Fruit fly (Drosophila melanogaster) whole organism, embryonic: ENCODE results near the gene sle.

Experiments
- Abd-B ChIP-seq: fragments of 200-800 bp; sonication (Bioruptor generic); optimal IDR thresholded peaks from 2 replicates; lab custom pipeline; 2018; ENCODE audit warnings: missing biosample characterization, mild to moderate bottlenecking, missing genetic modification characterization, moderate library complexity
- CG1024 ChIP-seq: fragments of 200-800 bp; sonication (Bioruptor generic); IDR thresholded peaks from 2 replicates; pipeline ENCODE4 v1.3.6; 2022; ENCODE audit warnings: missing biosample characterization, missing genetic modification characterization
- CG11085 ChIP-seq: fragments of 200-800 bp; sonication (Bioruptor generic); IDR thresholded peaks from 2 replicates; pipeline ENCODE4 v1.3.6; 2022; ENCODE audit warnings: missing biosample characterization, missing genetic modification characterization
- CG11093 ChIP-seq: fragments of 200-800 bp; sonication (Bioruptor generic); IDR thresholded peaks from 3 replicates; pipeline ENCODE4 v1.3.6; 2022; ENCODE audit warnings: missing biosample characterization, missing genetic modification characterization
- CG11504 ChIP-seq: fragments of 200-800 bp; sonication (Bioruptor generic); optimal IDR thresholded peaks from 3 replicates; lab custom pipeline; 2019; ENCODE audit warnings: missing biosample characterization, mild to moderate bottlenecking, missing genetic modification characterization, moderate library complexity
- CG12391 ChIP-seq: fragments of 200-800 bp; sonication (Bioruptor generic); optimal IDR thresholded peaks from 3 replicates; lab custom pipeline; 2018; ENCODE audit warnings: missing biosample characterization, mild to moderate bottlenecking, missing genetic modification characterization, moderate library complexity
- CG14441 ChIP-seq: fragments of 200-800 bp; sonication (Bioruptor generic); IDR thresholded peaks from 2 replicates; pipeline ENCODE4 v1.3.6; 2022; ENCODE audit warnings: missing biosample characterization, missing genetic modification characterization
- CG16779 ChIP-seq: fragments of 200-800 bp; sonication (Bioruptor generic); IDR thresholded peaks from 2 replicates; pipeline ENCODE4 v1.3.6; 2022; ENCODE audit warnings: missing biosample characterization, missing genetic modification characterization
- CG17328 ChIP-seq: fragments of 200-800 bp; sonication (Bioruptor generic); IDR thresholded peaks from 2 replicates; pipeline ENCODE4 v1.3.6; 2022; ENCODE audit warnings: missing biosample characterization, missing genetic modification characterization
- CG17359 ChIP-seq: fragments of 200-800 bp; sonication (Bioruptor generic); optimal IDR thresholded peaks from 3 replicates; lab custom pipeline; 2018; ENCODE audit warnings: missing biosample characterization, mild to moderate bottlenecking, missing genetic modification characterization, moderate library complexity
- CG18262 ChIP-seq: fragments of 200-800 bp; optimal IDR thresholded peaks from 3 replicates; lab custom pipeline; 2019; ENCODE audit warnings: missing biosample characterization, mild to moderate bottlenecking, missing genetic modification characterization, moderate library complexity
- CG2712 ChIP-seq: fragments of 200-800 bp; optimal IDR thresholded peaks from 3 replicates; lab custom pipeline; 2019; ENCODE audit warnings: missing biosample characterization, mild to moderate bottlenecking, missing genetic modification characterization, moderate library complexity
- CG31224 ChIP-seq: fragments of 200-800 bp; sonication (Bioruptor generic); IDR thresholded peaks from 2 replicates; pipeline ENCODE4 v1.3.6; 2022; ENCODE audit warnings: missing biosample characterization, missing genetic modification characterization
- CG32767 ChIP-seq: fragments of 200-800 bp; sonication (Bioruptor generic); IDR thresholded peaks from 2 replicates; pipeline ENCODE4 v1.3.6; 2022; ENCODE audit warnings: missing biosample characterization, missing genetic modification characterization
- CG33213 ChIP-seq: fragments of 200-800 bp; sonication (Bioruptor generic); optimal IDR thresholded peaks from 3 replicates; lab custom pipeline; 2016; ENCODE audit warnings: missing biosample characterization, missing genetic modification characterization
- CG3838 ChIP-seq: fragments of 200-800 bp; sonication (Bioruptor generic); optimal IDR thresholded peaks from 3 replicates; lab custom pipeline; 2016; ENCODE audit warnings: missing biosample characterization, missing genetic modification characterization
- CG6791 ChIP-seq: fragments of 200-800 bp; sonication (Bioruptor generic); IDR thresholded peaks from 3 replicates; pipeline ENCODE4 v1.3.6; 2022; ENCODE audit warnings: missing biosample characterization, missing genetic modification characterization; ENCODE audit not compliant: partially characterized antibody
- CG7839 ChIP-seq: fragments of 200-800 bp; sonication (Bioruptor generic); optimal IDR thresholded peaks from 3 replicates; lab custom pipeline; 2018; ENCODE audit warnings: missing biosample characterization, mild to moderate bottlenecking, missing genetic modification characterization, moderate library complexity
- CG8388 ChIP-seq: fragments of 200-800 bp; sonication (Bioruptor generic); optimal IDR thresholded peaks from 2 replicates; lab custom pipeline; 2019; ENCODE audit warnings: missing biosample characterization, mild to moderate bottlenecking, missing genetic modification characterization, moderate library complexity
- CG9797 ChIP-seq: fragments of 200-800 bp; sonication (Bioruptor generic); optimal IDR thresholded peaks from 3 replicates; lab custom pipeline; 2018; ENCODE audit warnings: missing biosample characterization, mild to moderate bottlenecking, missing genetic modification characterization
- Dbx ChIP-seq: fragments of 200-800 bp; sonication (Bioruptor generic); IDR thresholded peaks from 3 replicates; pipeline ENCODE4 v1.3.6; 2022; ENCODE audit warnings: missing biosample characterization, missing genetic modification characterization
- Doc2 ChIP-seq: fragments of 200-800 bp; sonication (Bioruptor generic); IDR thresholded peaks from 2 replicates; pipeline ENCODE4 v1.3.6; 2022; ENCODE audit warnings: missing biosample characterization, missing genetic modification characterization
- Dref ChIP-seq: fragments of 200-800 bp; sonication (Bioruptor generic); IDR thresholded peaks from 2 replicates; pipeline ENCODE4 v1.3.6; 2022; ENCODE audit warnings: missing biosample characterization, missing genetic modification characterization
- Fer1 ChIP-seq: fragments of 200-800 bp; sonication (Bioruptor generic); optimal IDR thresholded peaks from 2 replicates; lab custom pipeline; 2017; ENCODE audit warnings: missing biosample characterization, mild to moderate bottlenecking, missing genetic modification characterization
- HmgZ ChIP-seq: fragments of 200-800 bp; sonication (Bioruptor generic); optimal IDR thresholded peaks from 2 replicates; lab custom pipeline; 2018; ENCODE audit warnings: missing biosample characterization, mild to moderate bottlenecking, missing genetic modification characterization
- Hr78 ChIP-seq, 2 experiments: fragments of 200-800 bp in 1 of 2; fragments of >200 bp in 1 of 2; sonication (Bioruptor generic) in 1 of 2; optimal IDR thresholded peaks; 2 replicates each; lab custom pipeline; 2017 to 2019; ENCODE audit warnings: missing biosample characterization in 2 of 2, missing genetic modification characterization in 2 of 2, mild to moderate bottlenecking in 1 of 2, moderate library complexity in 1 of 2
- Jarid2 ChIP-seq: fragments of 200-800 bp; sonication (Bioruptor generic); optimal IDR thresholded peaks from 3 replicates; lab custom pipeline; 2017; ENCODE audit warnings: mild to moderate bottlenecking, missing biosample characterization, missing genetic modification reagents, missing genetic modification characterization
- Mes4 ChIP-seq: fragments of 200-800 bp; sonication (Bioruptor generic); optimal IDR thresholded peaks from 2 replicates; lab custom pipeline; 2016; ENCODE audit warnings: missing biosample characterization, missing genetic modification characterization
- Nf-YC ChIP-seq: fragments of 200-800 bp; optimal IDR thresholded peaks from 3 replicates; lab custom pipeline; 2019; ENCODE audit warnings: missing biosample characterization, mild to moderate bottlenecking, missing genetic modification characterization, moderate library complexity
- Poxn ChIP-seq: fragments of 200-800 bp; sonication (Bioruptor generic); IDR thresholded peaks from 2 replicates; pipeline ENCODE4 v1.3.6; 2022; ENCODE audit warnings: missing biosample characterization, missing genetic modification characterization
- Sox102F ChIP-seq: fragments of 200-800 bp; sonication (Bioruptor generic); optimal IDR thresholded peaks from 2 replicates; lab custom pipeline; 2018; ENCODE audit warnings: missing biosample characterization, mild to moderate bottlenecking, missing genetic modification characterization, moderate library complexity
- Sry-β ChIP-seq: fragments of 200-800 bp; sonication (Bioruptor generic); optimal IDR thresholded peaks from 2 replicates; lab custom pipeline; 2018; ENCODE audit warnings: missing biosample characterization, mild to moderate bottlenecking, missing genetic modification characterization, moderate library complexity
- dpn ChIP-seq, 2 experiments: fragments of 200-800 bp; sonication (Bioruptor generic); optimal IDR thresholded peaks; 3 replicates each; lab custom pipeline; 2016; ENCODE audit warnings: missing biosample characterization in 2 of 2, missing genetic modification characterization in 2 of 2
- eve ChIP-seq, 2 experiments: fragments of >200 bp; optimal IDR thresholded peaks; 2 replicates each; lab custom pipeline; 2017; ENCODE audit warnings: missing biosample characterization in 2 of 2, missing genetic modification characterization in 2 of 2
- exex ChIP-seq: fragments of 200-800 bp; sonication (Bioruptor generic); optimal IDR thresholded peaks from 4 replicates; lab custom pipeline; 2018; ENCODE audit warnings: missing biosample characterization, mild to moderate bottlenecking, missing genetic modification characterization, moderate library complexity
- fd3F ChIP-seq: fragments of 200-800 bp; sonication (Bioruptor generic); optimal IDR thresholded peaks from 2 replicates; lab custom pipeline; 2018; ENCODE audit warnings: missing biosample characterization, mild to moderate bottlenecking, missing genetic modification characterization, moderate library complexity
- fru ChIP-seq: fragments of >200 bp; optimal IDR thresholded peaks from 2 replicates; lab custom pipeline; 2017
- jumu ChIP-seq: fragments of 200-800 bp; sonication (Bioruptor generic); optimal IDR thresholded peaks from 3 replicates; lab custom pipeline; 2016; ENCODE audit warnings: missing biosample characterization, missing genetic modification characterization
- nerfin-2 ChIP-seq: fragments of 200-800 bp; sonication (Bioruptor generic); IDR thresholded peaks from 2 replicates; pipeline ENCODE4 v1.3.6; 2022; ENCODE audit warnings: missing biosample characterization, missing genetic modification characterization; ENCODE audit not compliant: partially characterized antibody
- nmo ChIP-seq: fragments of 200-800 bp; sonication (Bioruptor generic); optimal IDR thresholded peaks from 2 replicates; lab custom pipeline; 2018; ENCODE audit warnings: missing biosample characterization, mild to moderate bottlenecking, missing genetic modification characterization, moderate library complexity
- nom ChIP-seq: fragments of 200-800 bp; sonication (Bioruptor generic); optimal IDR thresholded peaks from 2 replicates; lab custom pipeline; 2017; ENCODE audit warnings: missing biosample characterization, missing genetic modification characterization, mild to moderate bottlenecking, moderate library complexity, missing genetic modification reagents
- p53 ChIP-seq: fragments of 200-800 bp; sonication (Bioruptor generic); optimal IDR thresholded peaks from 2 replicates; lab custom pipeline; 2016; ENCODE audit warnings: missing biosample characterization, missing genetic modification characterization
- phol ChIP-seq: fragments of 200-800 bp; sonication (Bioruptor generic); optimal IDR thresholded peaks from 3 replicates; lab custom pipeline; 2018; ENCODE audit warnings: missing biosample characterization, mild to moderate bottlenecking, missing genetic modification characterization, moderate library complexity
- pita ChIP-seq: fragments of 200-800 bp; sonication (Bioruptor generic); optimal IDR thresholded peaks from 2 replicates; lab custom pipeline; 2017; ENCODE audit warnings: missing biosample characterization, mild to moderate bottlenecking, missing genetic modification characterization
- ranshi ChIP-seq: fragments of 200-800 bp; sonication (Bioruptor generic); IDR thresholded peaks from 2 replicates; pipeline ENCODE4 v1.3.6; 2022; ENCODE audit warnings: missing biosample characterization, missing genetic modification characterization
- sens ChIP-seq: fragments of 200-800 bp; sonication (Bioruptor generic); peaks from one replicate; lab custom pipeline; 2016; ENCODE audit warnings: missing biosample characterization, missing genetic modification characterization
- slp2 ChIP-seq: fragments of 200-800 bp; sonication (Bioruptor generic); optimal IDR thresholded peaks from 2 replicates; lab custom pipeline; 2016; ENCODE audit warnings: missing biosample characterization, missing genetic modification characterization
- sr ChIP-seq: fragments of 200-800 bp; sonication (Bioruptor generic); IDR thresholded peaks from 3 replicates; pipeline ENCODE4 v1.3.6; 2022; ENCODE audit warnings: missing biosample characterization, missing genetic modification characterization
- vvl ChIP-seq: fragments of 200-800 bp; sonication (Bioruptor generic); IDR thresholded peaks from 2 replicates; pipeline ENCODE4 v1.3.6; 2022; ENCODE audit warnings: missing biosample characterization, missing genetic modification characterization
- wor ChIP-seq: fragments of 200-800 bp; sonication (Bioruptor generic); IDR thresholded peaks from 2 replicates; pipeline ENCODE4 v1.3.6; 2022; ENCODE audit warnings: missing biosample characterization, missing genetic modification characterization
- yki ChIP-seq: fragments of >200 bp; optimal IDR thresholded peaks from 3 replicates; lab custom pipeline; 2018
- zfh1 ChIP-seq: fragments of 200-800 bp; sonication (Bioruptor generic); IDR thresholded peaks from 3 replicates; pipeline ENCODE4 v1.3.6; 2022; ENCODE audit warnings: missing biosample characterization, missing genetic modification characterization

sle gene

DNA sequence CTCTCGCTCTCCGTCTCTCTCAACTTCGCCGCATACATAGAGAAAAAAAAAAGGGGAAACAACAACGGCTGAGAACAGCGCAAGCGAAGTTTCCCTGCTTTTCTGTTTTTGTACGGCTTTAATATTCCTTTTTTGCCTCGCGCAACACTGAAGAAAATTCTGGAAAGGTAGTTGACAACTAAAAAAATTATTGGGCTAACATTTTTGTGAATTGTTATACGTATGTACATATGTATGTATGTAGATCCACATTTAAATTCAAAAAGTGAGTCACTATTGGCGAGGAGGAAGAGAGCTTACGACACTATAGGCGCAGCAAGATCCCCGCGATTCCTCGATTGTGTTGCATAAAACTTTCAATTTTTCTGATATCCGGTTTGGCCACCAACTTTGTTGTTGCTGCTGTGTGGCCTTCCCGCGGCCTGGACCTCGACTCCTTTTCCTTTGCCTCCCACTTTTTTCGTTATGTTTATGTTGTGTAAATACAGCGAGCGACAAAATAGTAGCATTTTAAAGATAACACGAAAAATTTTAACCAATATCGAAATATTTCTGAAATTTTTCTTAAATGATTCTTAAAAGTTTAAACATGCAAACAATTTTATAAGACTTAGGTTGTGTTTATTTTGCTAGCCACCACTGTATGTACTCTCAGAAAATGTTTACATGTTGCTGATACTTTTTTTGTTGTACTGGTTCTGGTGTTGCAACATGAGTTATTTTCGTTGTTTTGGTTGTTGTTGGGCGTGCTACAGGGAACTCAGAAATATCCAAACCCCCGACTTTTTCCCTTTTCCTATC is 23.8 kb downstream of the sle start (continued):
- TF ChIP-seq CG7839 (tag; lab: Kevin White, UChicago), result peak; percentile 84
- TF ChIP-seq nerfin-2, result no peak
- peak; percentile 89 for TF ChIP-seq CG8388 (GFP tag; lab: Kevin White, UChicago)
- TF ChIP-seq Abd-B, result peak; percentile 29
- TF ChIP-seq Sry-β, result peak; percentile 31
- peak; percentile 90 for TF ChIP-seq CG12391 (tag; lab: Kevin White, UChicago)
- TF ChIP-seq Sox102F (GFP tag; lab: Kevin White, UChicago), result peak; percentile 85
- peak; percentile 68 to 73 for TF ChIP-seq dpn (GFP tag; optimal IDR thresholded peaks at IDR 0.05; lab: Kevin White, UChicago)
- peak; percentile 72 for TF ChIP-seq CG31224 (GFP tag; lab: Robert Waterston, UW)
- TF ChIP-seq zfh1 (GFP tag; lab: Robert Waterston, UW), result no peak
- peak; percentile 84 for TF ChIP-seq nmo (GFP tag; lab: Kevin White, UChicago)
- TF ChIP-seq CG3838 (GFP tag; lab: Kevin White, UChicago), result peak; percentile 79
- TF ChIP-seq Nf-YC (tag; lab: Kevin White, UChicago), result peak; percentile 7
- TF ChIP-seq HmgZ (tag; lab: Kevin White, UChicago), result peak; percentile 42
- TF ChIP-seq CG11093 (GFP tag; lab: Robert Waterston, UW), result peak; percentile 49; the same call in 1 of the 3 replicates
- no peak for TF ChIP-seq CG1024 (GFP tag; lab: Robert Waterston, UW)
- no peak for TF ChIP-seq exex
- peak; percentile 87 for TF ChIP-seq CG2712 (tag; lab: Kevin White, UChicago)
- TF ChIP-seq Dbx, result no peak
- TF ChIP-seq slp2 (GFP tag; lab: Kevin White, UChicago), result peak; percentile 76
- no peak for TF ChIP-seq ranshi (GFP tag; lab: Robert Waterston, UW)
- TF ChIP-seq vvl (GFP tag; lab: Robert Waterston, UW), result no peak
- TF ChIP-seq wor (GFP tag; lab: Robert Waterston, UW), result no peak
- TF ChIP-seq phol, result peak; percentile 79
- TF ChIP-seq sr (GFP tag; lab: Robert Waterston, UW), result no peak
- peak; percentile 62 for TF ChIP-seq yki (lab: Kevin White, UChicago)
- no peak for TF ChIP-seq eve (GFP tag; optimal IDR thresholded peaks at IDR 0.05; lab: Kevin White, UChicago)
- no peak for TF ChIP-seq Dref (GFP tag; lab: Robert Waterston, UW)
- TF ChIP-seq Hr78 (GFP tag; optimal IDR thresholded peaks at IDR 0.05; lab: Kevin White, UChicago), result no peak
- TF ChIP-seq CG18262 (tag; lab: Kevin White, UChicago), result peak; percentile 89
- TF ChIP-seq CG14441, result no peak
- TF ChIP-seq CG16779 (GFP tag; lab: Robert Waterston, UW), result no peak
- TF ChIP-seq fru (lab: Kevin White, UChicago), result no peak
- peak; percentile 67 for TF ChIP-seq Mes4 (GFP tag; lab: Kevin White, UChicago)
- TF ChIP-seq CG6791, result no peak
- peak; percentile 81 for TF ChIP-seq Fer1 (GFP tag; lab: Kevin White, UChicago)
- TF ChIP-seq CG33213 (GFP tag; lab: Kevin White, UChicago), result peak; percentile 67
- peak; percentile 79 for TF ChIP-seq jumu (GFP tag; lab: Kevin White, UChicago)
- TF ChIP-seq CG32767, result no peak
- TF ChIP-seq CG11085 (GFP tag; lab: Robert Waterston, UW), result no peak

DNA sequence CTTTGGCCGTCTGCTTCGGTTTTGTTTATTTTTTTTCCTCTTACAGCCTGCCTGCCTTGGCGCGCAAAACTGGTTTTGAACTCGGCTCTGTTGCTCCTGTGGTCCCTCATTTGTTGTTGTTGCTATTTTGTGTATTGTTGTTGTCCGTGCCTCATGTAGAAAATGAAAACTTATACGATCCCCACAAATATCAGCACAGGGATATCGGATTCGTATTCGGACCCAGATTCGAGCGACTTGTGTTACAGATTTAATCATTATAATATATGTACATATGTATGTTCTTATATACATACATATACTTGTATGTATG is 24.4 kb downstream of the sle start:
- TF ChIP-seq pita (peak; percentile 47), CG17359 (tag; lab: Kevin White, UChicago) (peak; percentile 61), Doc2 (no peak), CG11504 (tag; lab: Kevin White, UChicago) (peak; percentile 90), fd3F (GFP tag; lab: Kevin White, UChicago) (no peak), nom (GFP tag; lab: Kevin White, UChicago) (peak; percentile 15), CG17328 (GFP tag; lab: Robert Waterston, UW) (no peak), Jarid2 (GFP tag; lab: Kevin White, UChicago) (no peak), p53 (GFP tag; lab: Kevin White, UChicago) (no peak), CG3838 (GFP tag; lab: Kevin White, UChicago) (no peak), sens (no peak), Poxn (GFP tag; lab: Robert Waterston, UW) (no peak), CG9797 (GFP tag; lab: Kevin White, UChicago) (no peak)
